Fruit fly (Drosophila melanogaster) whole organism: Measurements from ENCODE around the gene CG14313.

Experiments used
- CG8478 ChIP-seq: fragments of >200 bp; optimal IDR thresholded peaks from 2 replicates; lab custom pipeline; 2018; ENCODE audit warnings: inconsistent platforms
- Dll ChIP-seq: fragments of >200 bp; optimal IDR thresholded peaks from 2 replicates; lab custom pipeline; 2017
- EcR ChIP-seq, 2 experiments: fragments of >200 bp; optimal IDR thresholded peaks; 2 replicates each; lab custom pipeline; 2017; ENCODE audit warnings: missing biosample characterization in 2 of 2, missing genetic modification characterization in 2 of 2, missing genetic modification reagents in 2 of 2
- psq ChIP-seq: fragments of >200 bp; optimal IDR thresholded peaks from 2 replicates; lab custom pipeline; 2017
- usp ChIP-seq: fragments of >200 bp; optimal IDR thresholded peaks from 2 replicates; lab custom pipeline; 2017; ENCODE audit warnings: missing biosample characterization, missing genetic modification characterization, mixed read lengths

DNA sequence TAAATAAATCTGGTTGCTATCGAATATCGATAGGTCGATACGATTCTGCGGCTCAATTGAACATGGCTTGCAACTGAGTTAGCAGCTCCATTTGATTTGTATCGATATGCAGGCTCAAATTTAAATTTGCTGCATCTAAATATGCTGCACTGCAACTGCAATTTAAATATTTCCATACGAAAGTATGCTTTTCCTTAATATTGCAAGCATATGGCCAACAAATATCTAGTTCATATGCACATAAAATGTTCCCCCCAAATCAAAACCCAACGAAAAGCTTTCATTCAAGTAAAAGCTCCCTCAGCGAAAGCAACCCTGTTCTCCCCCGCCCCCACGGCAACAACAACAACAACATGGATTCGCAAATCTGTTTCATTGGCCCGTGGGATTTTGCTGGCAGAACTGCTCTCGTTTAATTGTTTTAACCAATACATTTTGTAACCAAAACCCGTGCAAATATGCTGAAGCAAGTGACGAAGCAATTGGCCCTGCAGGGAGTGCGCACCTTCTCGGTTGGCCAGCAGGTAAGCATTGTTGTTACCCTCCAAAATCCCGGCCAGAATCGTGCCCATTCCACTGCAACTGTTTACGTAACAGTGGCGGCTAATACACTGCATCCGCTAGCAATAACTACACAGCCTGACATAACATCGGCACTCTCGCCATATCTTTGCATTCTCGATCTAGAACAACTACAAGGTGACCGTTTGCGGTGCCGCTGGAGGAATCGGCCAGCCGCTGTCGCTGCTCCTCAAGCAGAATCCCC, 34.5 kb upstream of the CG14313 start, which contains the start of the genes CG7168 and Mdh2:
- TF ChIP-seq EcR (GFP tag; optimal IDR thresholded peaks at IDR 0.05; lab: Kevin White, UChicago) (no peak), Dll (no peak), CG8478 (lab: Kevin White, UChicago) (no peak), usp (GFP tag; lab: Kevin White, UChicago) (no peak), psq (lab: Kevin White, UChicago) (no peak)
